Worm (Caenorhabditis elegans) whole organism, L1 larva: ENCODE measurements around the gene R151.8.

Source experiments
- aha-1 ChIP-seq: fragments of 150-350 bp; optimal IDR thresholded peaks from 2 replicates; lab custom pipeline; 2014; ENCODE audit warnings: missing biosample characterization, missing genetic modification characterization
- ces-1 ChIP-seq: fragments of 150-350 bp; optimal IDR thresholded peaks from 2 replicates; lab custom pipeline; 2014; ENCODE audit warnings: missing biosample characterization, missing genetic modification reagents, missing genetic modification characterization
- elt-3 ChIP-seq, 6 experiments: fragments of 150-350 bp in 1 of 6; sonication (generic microtip); optimal IDR thresholded peaks; 2 replicates each; lab custom pipeline; 2017 to 2018; ENCODE audit warnings: missing biosample characterization in 6 of 6, missing genetic modification characterization in 6 of 6, inconsistent platforms in 1 of 6
- hlh-4 ChIP-seq: sonication (generic microtip); optimal IDR thresholded peaks from 2 replicates; lab custom pipeline; 2016; ENCODE audit warnings: mild to moderate bottlenecking, missing genetic modification characterization, missing compliant biosample characterization
- lir-3 ChIP-seq: sonication (generic microtip); optimal IDR thresholded peaks from 2 replicates; lab custom pipeline; 2016; ENCODE audit warnings: mild to moderate bottlenecking, missing genetic modification characterization, moderate library complexity, missing compliant biosample characterization; ENCODE audit not compliant: poor library complexity
- nhr-237 ChIP-seq: fragments of 150-350 bp; optimal IDR thresholded peaks from 2 replicates; lab custom pipeline; 2014; ENCODE audit warnings: missing biosample characterization, missing genetic modification characterization
- skn-1 ChIP-seq: fragments of 150-350 bp; optimal IDR thresholded peaks from 2 replicates; lab custom pipeline; 2014; ENCODE audit warnings: missing biosample characterization, missing genetic modification characterization
- snu-23 ChIP-seq: sonication (generic microtip); optimal IDR thresholded peaks from 2 replicates; lab custom pipeline; 2016; ENCODE audit warnings: missing genetic modification characterization, missing compliant biosample characterization

DNA sequence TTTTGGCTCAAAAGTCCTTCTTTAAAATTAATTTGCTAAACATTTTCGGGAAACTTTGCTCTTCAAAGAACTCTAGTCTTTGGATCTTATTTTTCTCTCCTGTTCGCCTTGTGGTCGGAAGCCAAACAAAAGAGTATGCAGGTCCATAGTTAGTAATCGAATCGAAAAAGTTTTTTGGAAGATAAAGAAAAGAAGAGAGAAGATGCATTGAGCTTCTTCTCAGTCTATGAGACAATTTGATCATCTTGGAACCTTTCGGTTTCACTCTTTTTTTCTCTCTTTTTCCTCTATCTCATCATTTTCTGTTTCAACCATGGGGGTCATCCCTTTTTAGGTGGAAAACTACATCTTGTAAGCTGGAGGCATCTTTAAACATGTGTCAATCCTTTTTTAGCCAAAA, 24.1 kb upstream of the R151.8 start:
- TF ChIP-seq lir-3 (tag; lab: Kevin White, UChicago), result no peak
- no peak for TF ChIP-seq elt-3 (tag; optimal IDR thresholded peaks at IDR 0.05; lab: Kevin White, UChicago)
- no peak for TF ChIP-seq nhr-237
- TF ChIP-seq ces-1 (GFP tag; lab: Kevin White, UChicago), result peak; percentile 82
- TF ChIP-seq aha-1, result no peak
- no peak for TF ChIP-seq snu-23 (GFP tag; lab: Kevin White, UChicago)
- no peak for TF ChIP-seq skn-1 (tag; lab: Kevin White, UChicago)
- no peak for TF ChIP-seq hlh-4 (tag; lab: Kevin White, UChicago)
